Worm (Caenorhabditis elegans): ENCODE data around the gene ZC443.1.

DNA sequence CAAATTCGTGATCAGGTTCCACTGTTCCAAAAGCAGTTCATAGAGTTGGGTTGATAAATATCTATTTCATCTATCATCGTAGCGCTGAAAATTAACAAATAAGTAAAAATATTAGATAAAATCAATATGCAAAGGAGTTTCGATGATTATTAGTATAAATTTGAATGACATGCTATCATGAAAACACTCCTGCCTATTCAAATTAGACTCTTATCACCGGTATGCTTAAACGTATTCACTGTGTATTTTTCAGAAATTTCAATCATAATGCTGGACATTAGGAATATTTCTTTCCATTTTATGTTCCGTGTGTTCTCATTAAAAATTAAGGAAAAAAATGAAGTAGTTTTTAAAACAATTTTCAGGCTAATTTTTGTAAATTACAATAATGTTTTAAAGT is 35.4 kb upstream of the ZC443.1 start, which contains the start of gene C44H9.6:
- TF ChIP-seq lin-13 (GFP tag; optimal IDR thresholded peaks at IDR 0.05) (no peak), C34F6.9 (tag; optimal IDR thresholded peaks at IDR 0.05) (no peak), ztf-11 (tag; optimal IDR thresholded peaks at IDR 0.05) (no peak), snpc-4 (tag; optimal IDR thresholded peaks at IDR 0.05) (no peak), ztf-1 (GFP tag; conservative IDR thresholded peaks at IDR 0.05) (no peak), elt-3 (tag; optimal IDR thresholded peaks at IDR 0.05) (no peak), dmd-4 (tag; optimal IDR thresholded peaks at IDR 0.05) (no peak)
